Worm (Caenorhabditis elegans) whole organism, mixed stage, embryonic: ENCODE measurements around the gene alg-1.

ENCODE experiments used
- cnd-1 ChIP-seq: fragments of 200-800 bp; sonication (Bioruptor generic); optimal IDR thresholded peaks from 2 replicates; lab custom pipeline; 2018; ENCODE audit warnings: mild to moderate bottlenecking, missing genetic modification characterization, missing compliant biosample characterization
- mab-5 ChIP-seq: fragments of 150-350 bp; optimal IDR thresholded peaks from 2 replicates; lab custom pipeline; 2014; ENCODE audit warnings: missing biosample characterization, missing genetic modification characterization
- nhr-12 ChIP-seq: fragments of 150-350 bp; optimal IDR thresholded peaks from 2 replicates; lab custom pipeline; 2014; ENCODE audit warnings: missing biosample characterization, missing genetic modification characterization
- nhr-76 ChIP-seq: sonication (generic microtip); optimal IDR thresholded peaks from 2 replicates; lab custom pipeline; 2017; ENCODE audit warnings: missing biosample characterization, missing genetic modification characterization
- ztf-11 ChIP-seq: fragments of 150-350 bp; optimal IDR thresholded peaks from 2 replicates; lab custom pipeline; 2014; ENCODE audit warnings: missing biosample characterization, missing genetic modification characterization

- TF ChIP-seq nhr-12 (tag; lab: Kevin White, UChicago) (no peak), ztf-11 (tag; lab: Kevin White, UChicago) (no peak), cnd-1 (tag; lab: Kevin White, UChicago) (no peak), nhr-76 (no peak), mab-5 (tag; lab: Kevin White, UChicago) (no peak)
These were observed 19.4 kb upstream of the alg-1 start, which contains the start of gene meg-1 for ce11 chrX:13929534-13929933.
